Fruit fly (Drosophila melanogaster) whole organism, wandering third instar larva: ENCODE measurements around the gene Axs.

Experiments
- Abd-B ChIP-seq: fragments of >200 bp; optimal IDR thresholded peaks from 2 replicates; lab custom pipeline; 2017; ENCODE audit warnings: missing biosample characterization, missing genetic modification characterization
- CG9705 ChIP-seq: fragments of 200-800 bp; sonication (Bioruptor generic); optimal IDR thresholded peaks from 2 replicates; lab custom pipeline; 2018; ENCODE audit warnings: missing biosample characterization, mild to moderate bottlenecking, missing genetic modification characterization
- CrebA ChIP-seq: fragments of 200-800 bp; sonication (Bioruptor generic); optimal IDR thresholded peaks from 2 replicates; lab custom pipeline; 2016; ENCODE audit warnings: missing biosample characterization, mild to moderate bottlenecking, missing genetic modification characterization, borderline replicate concordance
- Dif ChIP-seq: fragments of 200-275, 200-300 bp; sonication (Bioruptor generic); optimal IDR thresholded peaks from 2 replicates; lab custom pipeline; 2018; ENCODE audit warnings: missing biosample characterization, missing genetic modification characterization; ENCODE audit not compliant: partially characterized antibody
- HLH106 ChIP-seq: fragments of 200-800 bp; optimal IDR thresholded peaks from 3 replicates; lab custom pipeline; 2019; ENCODE audit warnings: missing biosample characterization, mild to moderate bottlenecking, missing genetic modification characterization, moderate library complexity
- Hnf4 ChIP-seq: fragments of 200-800 bp; sonication (Bioruptor generic); optimal IDR thresholded peaks from 2 replicates; lab custom pipeline; 2016; ENCODE audit warnings: missing biosample characterization, mild to moderate bottlenecking, missing genetic modification characterization
- Hr83 ChIP-seq: fragments of 200-300 bp; sonication (Bioruptor generic); optimal IDR thresholded peaks from 2 replicates; lab custom pipeline; 2016; ENCODE audit warnings: missing biosample characterization, mild to moderate bottlenecking, missing genetic modification characterization, moderate library complexity; ENCODE audit not compliant: poor library complexity, severe bottlenecking
- Mio ChIP-seq: sonication (Bioruptor generic); optimal IDR thresholded peaks from 2 replicates; lab custom pipeline; 2016; ENCODE audit warnings: missing biosample characterization, missing genetic modification characterization
- Myc ChIP-seq: fragments of >200 bp; optimal IDR thresholded peaks from 2 replicates; lab custom pipeline; 2017
- OdsH ChIP-seq: fragments of 200-800 bp; sonication (Bioruptor generic); optimal IDR thresholded peaks from 2 replicates; lab custom pipeline; 2016; ENCODE audit warnings: missing biosample characterization, mild to moderate bottlenecking, missing genetic modification characterization
- Rel ChIP-seq, 2 experiments: fragments of 200-800 bp; sonication (Bioruptor generic) in 1 of 2; optimal IDR thresholded peaks; 2 replicates in 1 of 2; 3 replicates in 1 of 2; lab custom pipeline; 2016 to 2019; ENCODE audit warnings: mild to moderate bottlenecking in 2 of 2, missing biosample characterization in 2 of 2, missing genetic modification characterization in 2 of 2, moderate library complexity in 1 of 2
- Sp1 ChIP-seq: fragments of 200-800 bp; sonication (Bioruptor generic); optimal IDR thresholded peaks from 3 replicates; lab custom pipeline; 2019; ENCODE audit warnings: missing biosample characterization, mild to moderate bottlenecking, missing genetic modification characterization, moderate library complexity
- Vsx2 ChIP-seq: fragments of 200-300, 225-300 bp; sonication (Bioruptor generic); optimal IDR thresholded peaks from 2 replicates; lab custom pipeline; 2018; ENCODE audit warnings: missing biosample characterization, missing genetic modification characterization; ENCODE audit not compliant: partially characterized antibody
- dl ChIP-seq, 2 experiments: fragments of 175-275, 200-275 bp in 1 of 2; fragments of 200-275 bp in 1 of 2; sonication (Bioruptor generic); optimal IDR thresholded peaks; lab custom pipeline; 2018; ENCODE audit warnings: mild to moderate bottlenecking in 2 of 2, missing biosample characterization in 2 of 2, missing genetic modification characterization in 2 of 2, moderate library complexity in 2 of 2; ENCODE audit not compliant: partially characterized antibody in 2 of 2, insufficient read depth in 1 of 2
- dmrt93B ChIP-seq: fragments of 200-800 bp; sonication (Bioruptor generic); optimal IDR thresholded peaks from 2 replicates; lab custom pipeline; 2018; ENCODE audit warnings: missing biosample characterization, mild to moderate bottlenecking, missing genetic modification characterization
- ey ChIP-seq: fragments of 200-800 bp; sonication (Bioruptor generic); optimal IDR thresholded peaks from 2 replicates; lab custom pipeline; 2016; ENCODE audit warnings: missing biosample characterization, missing genetic modification characterization
- foxo ChIP-seq, 2 experiments: fragments of 200-800 bp; sonication (Bioruptor generic); optimal IDR thresholded peaks; 2 replicates in 1 of 2; 3 replicates in 1 of 2; lab custom pipeline; 2016 to 2017; ENCODE audit warnings: missing biosample characterization in 2 of 2, missing genetic modification characterization in 2 of 2
- fru ChIP-seq: fragments of 200-800 bp; sonication (Bioruptor generic); optimal IDR thresholded peaks from 3 replicates; lab custom pipeline; 2016; ENCODE audit warnings: missing biosample characterization, mild to moderate bottlenecking, missing genetic modification characterization
- h ChIP-seq: fragments of 200-800 bp; sonication (Bioruptor generic); optimal IDR thresholded peaks from 3 replicates; lab custom pipeline; 2016; ENCODE audit warnings: missing biosample characterization, mild to moderate bottlenecking, missing genetic modification characterization
- lola ChIP-seq: fragments of >200 bp; optimal IDR thresholded peaks from 2 replicates; lab custom pipeline; 2017; ENCODE audit warnings: missing biosample characterization, missing genetic modification characterization
- pan ChIP-seq: fragments of >200 bp; optimal IDR thresholded peaks from 2 replicates; lab custom pipeline; 2017
- rgr ChIP-seq: fragments of 200-800 bp; sonication (Bioruptor generic); optimal IDR thresholded peaks from 3 replicates; lab custom pipeline; 2016; ENCODE audit warnings: missing biosample characterization, mild to moderate bottlenecking, missing genetic modification characterization
- sage ChIP-seq: fragments of 200-800 bp; sonication (Bioruptor generic); optimal IDR thresholded peaks from 2 replicates; lab custom pipeline; 2016; ENCODE audit warnings: missing biosample characterization, mild to moderate bottlenecking, missing genetic modification characterization
- tai ChIP-seq: sonication (Bioruptor generic); optimal IDR thresholded peaks from 2 replicates; lab custom pipeline; 2016; ENCODE audit warnings: missing biosample characterization, missing genetic modification characterization
- usp ChIP-seq: fragments of >200 bp; optimal IDR thresholded peaks from 2 replicates; lab custom pipeline; 2017; ENCODE audit warnings: missing biosample characterization, missing genetic modification characterization
- woc ChIP-seq: sonication (Bioruptor generic); optimal IDR thresholded peaks from 2 replicates; lab custom pipeline; 2016; ENCODE audit warnings: missing biosample characterization, mild to moderate bottlenecking, missing genetic modification characterization

Axs gene

dm6 chrX:16706774-16707173, 23.1 kb upstream of the Axs start, which contains the start of gene CG9672:
CG9672 (minus strand) TSS chrX:16706874.
- TF ChIP-seq h (GFP tag; lab: Kevin White, UChicago), result peak; percentile 12
- no peak for TF ChIP-seq lola (GFP tag; lab: Kevin White, UChicago)

dm6 chrX:16703747-16704146, 20.1 kb upstream of the Axs start, which contains the start of the genes CG9673 and CG4653:
CG9673 (minus strand) TSS chrX:16703884.
CG4653 (plus strand) TSS chrX:16704081.
- no peak for TF ChIP-seq dmrt93B
- peak; percentile 24 for TF ChIP-seq CrebA (GFP tag; lab: Kevin White, UChicago)
- no peak for TF ChIP-seq pan (lab: Kevin White, UChicago)
- no peak for TF ChIP-seq usp (GFP tag; lab: Kevin White, UChicago)
- no peak for TF ChIP-seq Dif
- TF ChIP-seq, all 38 proteins: peak for 1

DNA sequence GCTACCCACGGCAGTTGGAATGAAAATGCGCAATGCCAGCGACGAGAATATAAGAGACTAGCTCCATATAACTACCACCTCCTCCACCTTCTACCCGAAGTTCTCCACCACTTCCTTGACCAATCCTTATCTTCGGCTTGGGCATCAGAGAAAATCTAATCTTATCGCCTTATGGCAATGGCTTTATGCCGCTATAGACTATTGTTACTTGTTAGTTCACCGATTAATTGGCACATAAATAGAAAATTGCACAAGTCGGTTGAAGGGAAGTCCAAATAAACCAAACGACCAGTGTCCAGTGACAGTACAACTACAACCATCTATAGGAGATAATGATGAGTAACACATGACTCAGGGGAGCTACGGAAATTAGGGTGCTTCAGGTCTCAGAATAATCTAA, 18.2 kb upstream of the Axs start, which contains the start of gene sphe:
Gene sphe (minus strand): TSS at position 32 of the 400 bp plus-strand sequence.
- TF ChIP-seq foxo (GFP tag; optimal IDR thresholded peaks at IDR 0.05; lab: Kevin White, UChicago), result no peak
- no peak for TF ChIP-seq dl (GFP tag; optimal IDR thresholded peaks at IDR 0.05; lab: Kevin White, UChicago; ENCODE audit: insufficient read depth in 1 of 2, partially characterized antibody in 2 of 2)
- no peak for TF ChIP-seq dmrt93B
- no peak for TF ChIP-seq Sp1 (GFP tag; lab: Kevin White, UChicago)
- no peak for TF ChIP-seq HLH106
- no peak for TF ChIP-seq rgr (GFP tag; lab: Kevin White, UChicago)
- no peak for TF ChIP-seq Abd-B (GFP tag; lab: Kevin White, UChicago)
- TF ChIP-seq Vsx2 (GFP tag; lab: Kevin White, UChicago), result no peak
- TF ChIP-seq usp (GFP tag; lab: Kevin White, UChicago), result no peak

- TF ChIP-seq Rel (GFP tag; optimal IDR thresholded peaks at IDR 0.05; lab: Kevin White, UChicago), result no peak
- TF ChIP-seq Rel (tag; optimal IDR thresholded peaks at IDR 0.05; lab: Kevin White, UChicago), result no peak
- TF ChIP-seq Sp1 (GFP tag; lab: Kevin White, UChicago), result no peak
- no peak for TF ChIP-seq fru (GFP tag; lab: Kevin White, UChicago)
- TF ChIP-seq tai (GFP tag; lab: Kevin White, UChicago), result no peak
- no peak for TF ChIP-seq rgr (GFP tag; lab: Kevin White, UChicago)
- TF ChIP-seq OdsH, result no peak
- TF ChIP-seq foxo (GFP tag; optimal IDR thresholded peaks at IDR 0.05; lab: Kevin White, UChicago), result no peak
- TF ChIP-seq sage, result no peak
- TF ChIP-seq Hr83 (GFP tag; lab: Kevin White, UChicago), result no peak
- no peak for TF ChIP-seq Myc (lab: Kevin White, UChicago)
- no peak for TF ChIP-seq Hnf4 (GFP tag; lab: Kevin White, UChicago)
- no peak for TF ChIP-seq lola (GFP tag; lab: Kevin White, UChicago)
- TF ChIP-seq h (GFP tag; lab: Kevin White, UChicago), result no peak
- TF ChIP-seq woc (GFP tag; lab: Kevin White, UChicago), result no peak
- no peak for TF ChIP-seq ey (GFP tag; lab: Kevin White, UChicago)
- no peak for TF ChIP-seq dl (GFP tag; optimal IDR thresholded peaks at IDR 0.05; lab: Kevin White, UChicago; ENCODE audit: insufficient read depth in 1 of 2, partially characterized antibody in 2 of 2)
- no peak for TF ChIP-seq pan (lab: Kevin White, UChicago)
- TF ChIP-seq Mio, result no peak
Measured at dm6 chrX:16700070-16700469, 16.4 kb upstream of the Axs start, which contains the start of gene CG9676. CG9676 (minus strand) TSS chrX:16700170.

dm6 chrX:16697882-16698571, 14.3 kb upstream of the Axs start:
- TF ChIP-seq woc (GFP tag; lab: Kevin White, UChicago) (no peak), CG9705 (no peak)
- TF ChIP-seq, all 38 proteins: peak for 0
